Fruit fly (Drosophila melanogaster) ovary, adult (tissue): ENCODE data around the gene Rcd2.
A peak's percentile ranks its signal among the peaks of the same experiment; 100 is the strongest.
"Not testable (repeated sequence)": the region's sequence is repeated elsewhere in the genome, so short reads cannot be mapped to it uniquely, and the experiment has no call there.

Source experiments
- CG17801 ChIP-seq: fragments of 200-800 bp; optimal IDR thresholded peaks from 2 replicates; lab custom pipeline; 2019; ENCODE audit warnings: missing biosample characterization, mild to moderate bottlenecking, missing genetic modification characterization, moderate library complexity; ENCODE audit not compliant: partially characterized antibody

Gene Rcd2

DNA sequence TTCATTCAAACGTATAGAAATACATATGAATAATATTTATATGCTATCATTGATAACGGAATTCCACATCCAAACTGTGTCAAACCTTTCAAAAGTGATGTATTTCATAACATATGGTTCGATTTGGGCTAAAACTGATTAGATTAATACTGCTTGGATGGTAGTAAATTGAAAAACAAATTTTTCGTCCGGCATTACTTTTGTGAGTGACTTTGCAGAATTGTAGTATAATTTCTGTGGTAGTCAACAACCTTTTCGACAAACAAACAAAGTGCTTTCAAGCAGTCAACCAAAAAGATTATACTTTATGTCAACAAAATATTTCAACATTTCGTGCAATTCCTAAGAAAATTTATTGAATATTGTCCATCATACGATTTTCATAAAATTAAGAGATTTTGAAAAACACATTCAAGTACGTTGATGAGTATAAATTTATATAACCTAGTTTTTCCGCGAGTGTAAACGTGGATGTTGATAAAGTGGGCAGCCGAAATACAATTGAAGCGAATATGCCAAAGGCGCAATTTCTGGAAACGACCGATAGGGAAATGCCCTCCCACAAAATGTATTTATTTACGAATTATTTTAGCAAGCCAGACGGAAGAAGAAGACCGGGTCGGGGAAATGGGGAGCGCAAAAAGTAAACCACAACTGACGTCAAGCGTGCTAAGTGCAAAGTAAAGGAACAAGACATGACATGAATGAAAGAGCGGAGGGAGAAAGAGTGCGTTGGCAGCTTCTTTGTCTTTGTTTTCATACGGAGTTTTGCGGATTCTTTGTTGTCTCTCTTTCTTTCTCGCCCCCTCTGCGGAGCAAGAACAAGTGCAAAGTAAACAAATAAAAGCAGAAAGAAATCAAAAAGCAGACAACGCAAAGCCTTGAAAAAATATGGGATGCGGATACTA lies 22.1 kb downstream of the Rcd2 start:
- no peak for TF ChIP-seq CG17801

DNA sequence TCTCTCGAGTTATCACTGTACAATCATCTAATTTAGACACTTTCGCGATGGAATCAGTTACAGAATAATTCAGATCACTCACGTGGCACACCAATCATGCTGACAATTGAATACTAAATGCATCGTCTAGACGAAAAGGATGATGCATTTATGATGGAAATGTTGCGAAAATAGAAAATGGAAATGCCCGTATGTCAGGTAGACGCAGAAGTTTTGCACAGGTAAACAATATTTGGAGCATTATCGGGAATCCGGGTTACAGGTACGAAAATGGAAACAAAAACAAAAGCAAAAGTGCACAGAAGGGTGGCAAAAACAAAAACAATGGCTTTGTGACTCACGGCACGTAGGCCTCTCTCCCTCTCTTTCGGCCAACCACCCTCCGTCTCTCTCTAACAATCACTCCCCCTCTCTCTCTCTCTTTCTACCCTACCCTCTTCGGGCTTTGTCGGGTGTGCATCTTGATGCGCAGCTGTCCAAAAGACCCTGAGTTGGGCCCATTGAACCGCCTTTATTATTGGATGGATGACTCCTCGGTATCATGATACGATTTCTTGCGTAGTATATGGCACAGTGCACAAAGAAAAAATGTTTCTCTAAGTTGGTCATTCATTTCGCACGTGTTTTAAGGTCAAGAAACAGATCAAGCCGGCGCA lies 22.9 kb downstream of the Rcd2 start:
- no peak for TF ChIP-seq CG17801

DNA sequence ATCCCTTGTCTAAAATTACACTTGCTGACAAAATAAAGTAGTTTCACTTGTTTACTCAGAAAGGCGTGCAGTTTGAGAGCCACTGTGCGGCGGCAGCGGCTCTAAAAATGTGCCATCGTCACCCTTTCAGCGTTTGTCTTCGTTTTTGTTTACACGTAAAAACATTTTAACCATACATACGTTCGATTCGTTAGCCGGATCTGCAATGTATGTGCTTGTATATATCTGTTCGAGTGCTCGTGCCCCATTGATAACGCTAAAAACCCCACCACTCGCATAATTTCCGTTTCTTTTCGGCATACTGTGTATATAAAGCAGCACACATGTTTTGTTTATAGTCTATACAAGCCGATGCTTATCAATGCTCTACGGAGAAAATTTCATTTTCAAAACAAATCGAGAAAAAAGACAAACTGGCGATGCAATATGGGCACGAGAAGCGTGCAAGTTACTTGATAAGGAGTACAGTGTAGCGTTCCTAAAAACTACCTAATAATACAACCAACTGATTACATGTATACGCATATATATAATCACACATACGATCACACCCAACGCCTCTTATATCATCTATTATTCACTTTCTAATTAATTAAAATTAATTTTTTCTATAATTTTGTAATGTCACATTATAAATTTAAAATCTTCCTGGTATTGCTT lies 23.6 kb downstream of the Rcd2 start:
- TF ChIP-seq CG17801: peak; percentile 71

DNA sequence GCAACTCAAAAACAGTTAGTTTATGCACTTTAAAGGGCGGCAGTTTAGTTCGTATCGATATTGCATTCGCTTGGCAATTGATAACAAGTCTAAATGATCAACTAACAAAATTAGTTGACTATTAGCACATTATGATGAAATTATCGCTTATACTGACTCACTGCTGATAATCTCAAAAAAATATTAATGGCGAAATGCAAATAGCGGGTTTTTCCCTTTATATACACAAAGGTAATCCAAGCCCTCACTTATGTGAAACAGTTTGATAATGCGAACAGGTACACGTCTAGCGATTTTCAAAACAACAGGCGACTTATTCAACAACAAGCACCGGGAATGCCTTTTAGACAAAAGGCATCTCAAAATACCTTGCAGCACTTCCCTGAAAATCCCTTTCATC lies 26.1 kb downstream of the Rcd2 start:
- TF ChIP-seq CG17801: no peak

DNA sequence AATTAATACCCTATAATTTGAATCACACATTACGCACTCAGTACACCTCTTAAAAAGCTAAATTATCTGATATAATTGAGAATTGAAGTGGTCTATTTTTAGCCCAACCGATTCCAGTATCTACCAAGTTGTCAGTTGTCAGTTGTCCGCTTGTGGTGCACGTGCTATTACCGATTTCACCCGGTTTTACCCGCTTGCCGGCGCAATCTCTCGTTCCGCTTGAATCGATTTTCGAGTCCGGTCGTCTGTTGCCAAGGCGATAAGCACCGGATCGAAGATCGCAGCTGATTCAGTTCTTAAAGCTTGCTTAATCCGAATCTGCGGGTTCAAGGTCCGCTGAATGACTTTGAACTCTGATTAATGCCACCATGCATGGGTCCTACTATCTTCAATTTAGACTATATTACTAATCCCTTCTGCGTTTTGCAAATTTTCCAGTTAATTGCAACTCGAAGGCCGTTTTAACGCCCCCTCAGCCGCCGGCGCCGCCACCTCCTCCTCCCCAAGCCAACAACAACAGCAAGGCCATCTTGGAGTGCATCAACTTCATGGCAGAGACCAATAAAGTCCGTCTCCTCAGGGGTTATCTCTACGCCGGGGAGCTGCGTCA lies 28.6 kb downstream of the Rcd2 start:
- TF ChIP-seq CG17801: no peak

DNA sequence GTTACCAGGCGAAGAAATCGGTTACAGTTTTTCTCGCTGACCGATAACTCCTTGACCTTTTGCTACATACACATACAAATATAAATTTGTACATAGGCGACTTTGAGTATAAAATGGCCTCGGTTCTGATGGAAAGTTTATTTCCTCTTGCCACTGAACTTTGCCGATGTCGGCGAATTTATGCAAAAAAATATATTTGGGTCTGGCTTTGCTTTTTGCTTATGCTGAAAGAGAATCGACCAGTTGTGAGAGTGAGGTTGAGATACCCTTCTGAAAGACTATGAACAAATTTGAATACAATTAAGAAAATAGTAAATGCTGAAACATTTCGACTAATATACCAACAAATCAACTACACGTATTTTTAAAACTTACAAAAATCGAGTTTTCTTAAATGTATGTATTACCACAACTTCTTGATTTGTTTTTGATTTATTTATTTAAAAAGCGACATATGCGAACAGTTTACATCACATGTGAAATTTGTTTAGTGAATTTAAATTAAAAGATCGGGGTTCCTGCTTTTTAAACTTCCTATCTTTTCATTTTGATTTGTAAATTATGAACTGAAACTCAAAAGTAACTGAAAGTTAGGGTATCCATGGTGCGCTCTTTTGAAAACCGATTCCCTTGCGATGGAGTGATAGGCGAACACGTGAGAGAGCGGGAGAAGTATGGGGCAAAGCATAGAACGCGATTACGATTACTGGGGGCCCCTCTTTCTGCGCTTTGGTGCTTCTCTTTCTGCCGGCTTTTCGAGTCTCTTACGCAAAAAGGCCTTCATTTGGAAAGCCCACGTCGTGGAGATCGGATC lies 30.9 kb downstream of the Rcd2 start:
- TF ChIP-seq CG17801: peak; percentile 72

DNA sequence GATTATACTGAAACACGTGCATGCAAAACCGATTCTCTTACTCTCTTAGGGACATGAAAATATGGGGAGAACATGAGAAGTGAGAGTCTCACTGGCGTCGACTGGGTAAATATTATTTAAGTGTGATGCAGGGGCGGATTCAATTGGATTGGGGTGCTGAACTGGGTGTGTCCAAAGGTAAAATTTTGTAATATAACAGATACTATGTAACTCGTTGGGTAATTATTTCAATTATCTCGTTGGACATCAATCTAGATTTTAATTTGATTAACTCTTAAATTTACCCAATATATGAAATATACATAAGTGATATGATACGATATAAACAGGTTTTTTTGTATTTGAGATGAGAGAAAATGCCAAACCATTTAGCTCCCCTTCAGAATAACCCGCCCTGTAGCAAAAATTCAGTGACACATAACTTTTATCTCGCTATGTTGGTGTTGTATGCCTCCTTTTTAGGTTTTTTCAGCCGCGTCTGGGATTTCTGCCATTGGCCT lies 32.0 kb downstream of the Rcd2 start:
- TF ChIP-seq CG17801: peak; percentile 85

DNA sequence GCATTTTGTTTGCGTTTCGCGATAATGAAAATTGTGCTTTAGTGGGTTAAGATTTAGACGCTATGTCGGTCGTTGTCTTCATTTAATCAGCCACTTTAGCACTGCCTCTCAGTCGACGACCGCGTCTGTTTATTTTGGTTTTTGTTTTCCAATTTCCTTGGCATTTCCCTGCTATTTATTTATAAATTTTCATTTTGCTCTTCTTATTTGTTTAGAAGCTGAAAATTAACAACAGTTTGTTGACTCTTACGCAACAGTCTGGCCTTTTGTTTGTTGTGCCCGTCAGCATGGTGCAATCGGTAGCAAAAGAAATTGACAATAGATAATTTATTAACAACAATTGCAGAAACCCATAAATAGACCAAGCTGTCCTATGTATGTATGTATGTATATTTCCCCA lies 32.7 kb downstream of the Rcd2 start:
- TF ChIP-seq CG17801: no peak

DNA sequence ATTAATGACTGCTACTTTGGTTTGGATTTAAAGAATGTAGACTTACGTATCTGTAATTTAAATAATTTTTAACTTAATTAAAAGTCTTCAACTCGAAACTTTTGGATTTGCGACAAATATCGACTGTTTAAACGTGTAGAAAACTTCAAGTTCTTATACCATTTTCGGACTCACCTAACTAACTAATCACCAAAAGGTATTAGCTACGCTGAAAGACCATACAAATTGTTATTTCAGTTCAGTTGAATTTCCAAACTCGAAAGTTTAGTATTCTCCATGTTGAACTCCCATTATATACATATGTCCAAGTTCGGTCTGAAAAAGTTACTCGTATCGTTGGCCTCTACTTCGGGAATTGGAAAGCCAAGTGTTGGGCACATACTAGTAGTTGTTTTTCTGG lies 34.5 kb downstream of the Rcd2 start, which contains the start of gene CG5078:
TSS of gene CG5078 (plus strand) at position 301 of the 400 bp plus-strand sequence.
- no peak for TF ChIP-seq CG17801

DNA sequence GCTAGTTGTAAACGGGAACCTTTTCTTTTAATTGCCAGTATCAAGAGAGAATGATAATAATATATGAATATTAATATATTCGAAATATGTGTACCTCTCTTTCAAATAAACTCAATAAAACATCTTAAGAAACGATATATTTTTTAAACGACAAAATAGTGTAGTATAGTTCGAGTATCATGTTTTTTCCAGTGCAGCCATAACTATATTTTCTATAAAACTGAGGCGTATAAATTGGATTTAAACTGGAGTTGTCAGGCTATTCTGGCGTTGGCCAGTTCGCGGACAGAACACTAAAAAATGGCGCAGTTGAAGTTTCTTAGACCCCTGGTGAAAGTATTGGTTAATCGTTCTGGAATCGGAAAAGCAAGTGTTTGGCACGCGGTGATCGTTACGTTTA lies 36.3 kb downstream of the Rcd2 start, which contains the start of gene CG17637:
TSS of gene CG17637 (plus strand) at position 301 of the 400 bp plus-strand sequence.
- TF ChIP-seq CG17801: not testable (repeated sequence)

DNA sequence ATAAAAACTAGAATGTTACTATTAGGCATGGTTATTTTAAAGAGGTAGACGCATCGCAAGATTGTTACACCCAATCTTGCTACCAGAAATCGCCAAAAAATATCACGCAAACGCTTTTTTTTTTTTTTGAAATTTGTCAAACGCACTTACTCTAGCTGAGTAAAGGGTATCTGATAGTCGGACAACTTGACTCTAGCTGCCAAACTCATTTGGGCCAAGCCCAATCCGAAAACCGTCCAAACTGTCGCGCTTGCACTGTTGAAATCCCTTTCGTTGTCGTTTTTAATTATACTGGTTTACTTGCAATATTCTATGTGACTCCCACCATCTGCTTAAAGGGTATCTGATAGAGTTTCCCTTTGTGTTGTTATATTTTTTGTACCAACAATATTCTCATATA lies 37.0 kb downstream of the Rcd2 start:
- no peak for TF ChIP-seq CG17801

DNA sequence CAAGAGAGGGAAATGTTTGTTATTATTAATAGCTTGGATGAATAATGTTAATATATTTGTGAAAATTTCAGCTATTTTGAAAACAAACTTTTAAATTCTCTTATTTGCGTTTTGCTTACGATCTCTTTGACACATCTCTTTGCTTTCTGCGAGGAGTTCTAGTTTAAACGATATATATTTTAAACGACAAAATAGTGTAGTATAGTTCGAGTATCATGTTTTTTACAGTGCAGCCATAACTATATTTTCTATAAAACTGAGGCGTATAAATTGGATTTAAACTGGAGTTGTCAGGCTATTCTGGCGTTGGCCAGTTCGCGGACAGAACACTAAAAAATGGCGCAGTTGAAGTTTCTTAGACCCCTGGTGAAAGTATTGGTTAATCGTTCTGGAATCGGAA lies 40.7 kb downstream of the Rcd2 start, which contains the start of gene CG18281:
TSS of gene CG18281 (plus strand) at position 301 of the 400 bp plus-strand sequence.
- not testable (repeated sequence) for TF ChIP-seq CG17801

DNA sequence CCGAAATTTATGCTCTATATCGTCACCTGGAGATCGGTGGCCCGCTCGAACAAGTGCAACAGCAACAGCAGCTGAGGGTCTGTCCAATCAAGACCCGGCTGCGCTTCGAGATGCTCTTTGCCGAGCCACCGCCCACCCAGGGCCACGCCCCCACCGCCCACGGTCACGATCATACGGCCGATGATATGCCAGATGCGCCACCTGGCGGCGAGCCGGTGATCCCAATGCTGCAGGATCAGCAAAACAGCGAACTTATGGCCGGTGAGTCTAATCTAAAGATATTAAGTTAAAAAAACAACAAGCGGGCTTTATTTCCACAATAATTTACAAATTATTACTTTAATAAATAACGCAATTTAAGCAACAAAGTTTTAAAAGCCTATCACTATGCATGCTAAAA lies 42.0 kb downstream of the Rcd2 start:
- TF ChIP-seq CG17801: no peak

DNA sequence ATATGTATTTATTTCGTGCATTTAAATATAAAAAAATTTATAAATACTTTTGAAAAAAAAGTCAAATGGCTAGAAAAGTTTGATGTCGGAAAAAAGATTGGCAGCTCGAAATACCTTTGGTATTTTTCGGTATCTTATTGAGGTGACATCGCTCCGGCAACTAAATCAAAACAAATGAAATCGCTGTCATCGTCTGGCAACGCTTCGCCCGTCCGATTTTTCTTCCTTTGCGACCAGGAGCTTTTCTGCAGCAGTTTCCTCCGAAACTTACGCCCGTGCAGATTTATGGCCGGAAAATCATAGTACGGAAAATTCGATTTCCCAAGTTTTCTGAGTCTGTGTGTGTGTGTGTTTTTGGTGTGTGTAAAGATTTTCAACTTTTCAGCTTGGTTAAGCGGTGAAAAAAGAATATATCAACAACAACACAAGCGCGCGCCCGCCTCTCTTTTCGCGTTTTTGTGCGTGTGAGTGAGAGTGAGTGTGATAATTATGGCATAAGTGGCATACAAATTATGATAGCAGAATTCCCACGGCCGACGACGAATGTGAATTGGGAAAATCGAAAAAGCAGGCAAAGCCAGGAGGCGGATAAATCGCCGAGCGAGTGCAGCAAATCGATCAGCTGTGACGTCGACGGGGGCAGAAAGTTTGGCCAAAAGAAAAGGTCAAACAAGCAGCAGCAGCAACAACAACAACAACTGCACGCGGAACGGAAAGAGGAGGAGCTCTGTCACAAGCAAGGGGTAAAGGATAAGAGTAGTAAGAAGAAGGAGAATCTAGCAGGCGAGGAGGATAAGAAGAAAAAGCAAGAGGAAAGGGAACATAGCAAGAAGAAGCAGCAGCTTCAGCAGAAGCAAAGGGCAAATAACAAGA lies 42.9 kb downstream of the Rcd2 start, which contains the start of gene CG32425:
TSS of gene CG32425 (plus strand) at position 200 of the 873 bp plus-strand sequence.
- TF ChIP-seq CG17801: no peak
